Worm (Caenorhabditis elegans): ENCODE data around the gene stdh-1.

DNA sequence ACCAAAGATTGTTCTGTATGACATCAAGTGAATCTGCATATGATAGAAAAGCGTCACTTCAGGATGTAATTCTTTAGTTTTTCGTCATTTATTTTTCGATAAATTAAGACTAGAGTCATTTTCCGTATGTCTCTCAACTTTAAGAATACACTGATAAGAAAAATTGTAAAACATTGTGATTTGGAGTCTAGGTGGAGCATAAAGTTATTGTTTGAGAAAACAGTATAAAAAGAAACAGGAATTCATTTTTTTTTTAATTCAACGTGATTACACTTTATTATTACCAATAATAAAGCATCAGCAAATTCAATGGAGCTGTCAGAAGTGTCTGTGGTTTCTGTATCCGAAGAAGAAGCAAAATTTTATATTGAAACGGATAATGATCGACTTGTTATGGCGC lies 42.7 kb downstream of the stdh-1 start, which contains the start of gene R10D12.6:
- TF ChIP-seq nhr-43 (tag; optimal IDR thresholded peaks at IDR 0.05; ENCODE audit: poor library complexity, severe bottlenecking), result no peak
- TF ChIP-seq fkh-10 (GFP tag; optimal IDR thresholded peaks at IDR 0.05), result no peak
- TF ChIP-seq pha-4 (tag; optimal IDR thresholded peaks at IDR 0.05), result no peak
- TF ChIP-seq elt-1 (tag; optimal IDR thresholded peaks at IDR 0.05), result no peak
- no peak for TF ChIP-seq nfya-1 (tag; optimal IDR thresholded peaks at IDR 0.05; ENCODE audit: insufficient read depth)
- TF ChIP-seq hmg-11 (tag; optimal IDR thresholded peaks at IDR 0.05), result no peak
- no peak for TF ChIP-seq lin-39 (tag; optimal IDR thresholded peaks at IDR 0.05)
- no peak for TF ChIP-seq nhr-28 (tag; optimal IDR thresholded peaks at IDR 0.05)
- no peak for TF ChIP-seq ztf-11 (tag; optimal IDR thresholded peaks at IDR 0.05)
- TF ChIP-seq nhr-11 (tag; optimal IDR thresholded peaks at IDR 0.05), result no peak
- no peak for TF ChIP-seq sea-2 (GFP tag; optimal IDR thresholded peaks at IDR 0.05)
